Fruit fly (Drosophila melanogaster): Measurements from ENCODE around the gene CG33098.

- TF ChIP-seq Sin3A (optimal IDR thresholded peaks at IDR 0.05) (no peak), Myc (optimal IDR thresholded peaks at IDR 0.05) (no peak), ttk (optimal IDR thresholded peaks at IDR 0.05) (no peak), insv (optimal IDR thresholded peaks at IDR 0.05) (no peak), h (optimal IDR thresholded peaks at IDR 0.05) (no peak), psq (optimal IDR thresholded peaks at IDR 0.05) (no peak)
Measured at dm6 chr3R:12384274-12384673, 2.7 kb upstream of the CG33098 start.
